Worm (Caenorhabditis elegans) whole organism, late embryonic: ENCODE data around the gene lsm-7.

ENCODE experiments used
- C08G9.2 ChIP-seq: sonication (generic microtip); optimal IDR thresholded peaks from 2 replicates; lab custom pipeline; 2016; ENCODE audit warnings: mild to moderate bottlenecking, missing genetic modification characterization, moderate library complexity, missing compliant biosample characterization
- F13H6.1 ChIP-seq: sonication (generic microtip); optimal IDR thresholded peaks from 2 replicates; lab custom pipeline; 2016; ENCODE audit warnings: missing genetic modification characterization, missing compliant biosample characterization
- ahr-1 ChIP-seq: sonication (generic microtip); optimal IDR thresholded peaks from 2 replicates; lab custom pipeline; 2016; ENCODE audit warnings: missing genetic modification characterization, missing compliant biosample characterization
- ama-1 ChIP-seq: fragments of 150-350 bp; optimal IDR thresholded peaks from 2 replicates; lab custom pipeline; 2014
- ceh-18 ChIP-seq: sonication (generic microtip); optimal IDR thresholded peaks from 2 replicates; lab custom pipeline; 2016; ENCODE audit warnings: missing genetic modification characterization, missing compliant biosample characterization
- ceh-19 ChIP-seq: fragments of 200-800 bp; sonication (Bioruptor generic); optimal IDR thresholded peaks from 2 replicates; lab custom pipeline; 2018; ENCODE audit warnings: mild to moderate bottlenecking, missing genetic modification characterization, missing compliant biosample characterization
- ceh-24 ChIP-seq: sonication (generic microtip); optimal IDR thresholded peaks from 2 replicates; lab custom pipeline; 2016; ENCODE audit warnings: mild to moderate bottlenecking, missing genetic modification characterization, missing compliant biosample characterization
- ceh-30 ChIP-seq: fragments of 150-350 bp; optimal IDR thresholded peaks from 2 replicates; lab custom pipeline; 2014; ENCODE audit warnings: missing biosample characterization, missing genetic modification characterization
- ceh-31 ChIP-seq: sonication (generic microtip); optimal IDR thresholded peaks from 2 replicates; lab custom pipeline; 2016; ENCODE audit warnings: missing genetic modification characterization, missing compliant biosample characterization
- ceh-45 ChIP-seq: fragments of 200-800 bp; sonication (Bioruptor generic); IDR thresholded peaks from 2 replicates; pipeline ENCODE4 v1.3.6; 2022; ENCODE audit warnings: missing genetic modification reagents, missing genetic modification characterization, missing compliant biosample characterization
- ceh-48 ChIP-seq: sonication (generic microtip); optimal IDR thresholded peaks from 2 replicates; lab custom pipeline; 2016; ENCODE audit warnings: missing genetic modification characterization, inconsistent platforms, missing compliant biosample characterization
- ceh-9 ChIP-seq: sonication (generic microtip); optimal IDR thresholded peaks from 2 replicates; lab custom pipeline; 2016; ENCODE audit warnings: mild to moderate bottlenecking, missing genetic modification characterization, inconsistent platforms, missing compliant biosample characterization
- dve-1 ChIP-seq: sonication (generic microtip); optimal IDR thresholded peaks from 2 replicates; lab custom pipeline; 2017; ENCODE audit warnings: antibody characterized with exemption, mild to moderate bottlenecking, missing genetic modification characterization, missing compliant biosample characterization
- elt-2 ChIP-seq: sonication (generic microtip); optimal IDR thresholded peaks from 2 replicates; lab custom pipeline; 2016; ENCODE audit warnings: missing genetic modification reagents, missing genetic modification characterization, missing compliant biosample characterization
- fax-1 ChIP-seq: sonication (generic microtip); optimal IDR thresholded peaks from 2 replicates; lab custom pipeline; 2016; ENCODE audit warnings: missing genotype, missing genetic modification characterization, missing compliant biosample characterization
- hlh-13 ChIP-seq: fragments of 200-800 bp; sonication (Bioruptor generic); optimal IDR thresholded peaks from 2 replicates; lab custom pipeline; 2018; ENCODE audit warnings: mild to moderate bottlenecking, missing genetic modification characterization, missing compliant biosample characterization
- hlh-15 ChIP-seq: sonication (generic microtip); optimal IDR thresholded peaks from 2 replicates; lab custom pipeline; 2016; ENCODE audit warnings: missing genetic modification characterization, missing compliant biosample characterization
- lim-6 ChIP-seq: sonication (generic microtip); optimal IDR thresholded peaks from 2 replicates; lab custom pipeline; 2016; ENCODE audit warnings: missing genetic modification characterization, missing compliant biosample characterization
- lin-11 ChIP-seq: fragments of 200-800 bp; sonication (Bioruptor generic); optimal IDR thresholded peaks from 2 replicates; lab custom pipeline; 2018; ENCODE audit warnings: mild to moderate bottlenecking, missing genetic modification characterization, missing compliant biosample characterization
- nhr-232 ChIP-seq: sonication (generic microtip); optimal IDR thresholded peaks from 2 replicates; lab custom pipeline; 2016; ENCODE audit warnings: missing genetic modification characterization, missing compliant biosample characterization
- npax-4 ChIP-seq: sonication (generic microtip); optimal IDR thresholded peaks from 2 replicates; lab custom pipeline; 2016; ENCODE audit warnings: missing genetic modification characterization, missing compliant biosample characterization
- pat-9 ChIP-seq: fragments of 200-800 bp; sonication (Bioruptor generic); optimal IDR thresholded peaks from 2 replicates; lab custom pipeline; 2018; ENCODE audit warnings: mild to moderate bottlenecking, missing genetic modification characterization, moderate library complexity, missing compliant biosample characterization
- rnt-1 ChIP-seq: sonication (generic microtip); optimal IDR thresholded peaks from 2 replicates; lab custom pipeline; 2016; ENCODE audit warnings: missing genetic modification characterization, missing compliant biosample characterization
- sdc-2 ChIP-seq: sonication (generic microtip); optimal IDR thresholded peaks from 2 replicates; lab custom pipeline; 2016; ENCODE audit warnings: missing genotype, missing genetic modification characterization, missing compliant biosample characterization
- sox-2 ChIP-seq: fragments of 200-800 bp; sonication (Bioruptor generic); IDR thresholded peaks from 2 replicates; pipeline ENCODE4 v1.3.6; 2022; ENCODE audit warnings: missing genetic modification reagents, missing genetic modification characterization, missing compliant biosample characterization
- sox-4 ChIP-seq: sonication (generic microtip); optimal IDR thresholded peaks from 2 replicates; lab custom pipeline; 2017; ENCODE audit warnings: mild to moderate bottlenecking, missing genetic modification characterization, inconsistent platforms, missing compliant biosample characterization
- syd-9 ChIP-seq: sonication (generic microtip); optimal IDR thresholded peaks from 2 replicates; lab custom pipeline; 2016; ENCODE audit warnings: mild to moderate bottlenecking, missing genetic modification characterization, moderate library complexity, missing compliant biosample characterization
- ttx-3 ChIP-seq: sonication (generic microtip); optimal IDR thresholded peaks from 2 replicates; lab custom pipeline; 2016; ENCODE audit warnings: missing genetic modification reagents, missing genetic modification characterization, missing compliant biosample characterization
- unc-42 ChIP-seq: sonication (generic microtip); optimal IDR thresholded peaks from 2 replicates; lab custom pipeline; 2016; ENCODE audit warnings: missing genotype, missing genetic modification characterization, missing compliant biosample characterization
- unc-55 ChIP-seq: sonication (generic microtip); optimal IDR thresholded peaks from 2 replicates; lab custom pipeline; 2017; ENCODE audit warnings: missing biosample characterization, missing genetic modification reagents, missing genetic modification characterization
- unc-86 ChIP-seq: sonication (generic microtip); optimal IDR thresholded peaks from 2 replicates; lab custom pipeline; 2016; ENCODE audit warnings: missing genetic modification characterization, missing compliant biosample characterization
- ztf-16 ChIP-seq: sonication (generic microtip); optimal IDR thresholded peaks from 2 replicates; lab custom pipeline; 2017; ENCODE audit warnings: missing genetic modification characterization, missing compliant biosample characterization

Gene lsm-7

ce11 chrIV:10970333-10970732, 37.0 kb downstream of the lsm-7 start:
- TF ChIP-seq elt-2 (peak; percentile 82), pat-9 (tag; lab: Kevin White, UChicago) (no peak)

- TF ChIP-seq ceh-9 (tag; lab: Kevin White, UChicago) (no peak), hlh-13 (GFP tag; lab: Kevin White, UChicago) (no peak)
- TF ChIP-seq, all 69 proteins: peak for 0
These were observed 37.5 kb downstream of the lsm-7 start for ce11 chrIV:10970767-10971166.

DNA sequence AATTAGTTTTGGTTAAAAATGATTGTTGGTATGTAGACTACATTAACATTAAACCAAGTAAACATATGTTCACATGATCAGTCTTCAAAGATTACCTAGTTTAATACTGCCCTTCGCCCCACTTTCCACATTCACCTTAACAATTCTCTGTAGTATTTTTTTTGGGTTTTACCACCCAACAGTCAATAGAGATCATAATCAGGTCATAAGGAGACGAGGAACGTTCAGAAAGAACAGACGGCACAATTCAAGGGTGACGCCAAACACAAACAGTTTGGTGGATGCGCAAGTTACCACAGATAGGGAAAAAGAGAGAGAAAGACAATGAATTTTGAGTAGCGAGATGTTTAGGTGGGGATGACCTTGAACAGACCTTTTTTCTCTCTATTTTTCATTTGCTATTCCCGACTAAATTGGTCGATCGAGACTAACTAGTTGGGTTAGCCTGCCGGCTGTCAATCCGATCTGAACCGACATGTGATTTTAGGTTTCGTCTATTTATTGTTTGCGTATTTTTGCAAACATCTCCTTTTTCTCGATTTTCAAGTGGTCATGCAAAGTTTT, 38.4 kb downstream of the lsm-7 start:
- no peak for TF ChIP-seq ceh-48
- no peak for TF ChIP-seq ztf-16
- no peak for TF ChIP-seq fax-1 (tag; lab: Kevin White, UChicago)
- no peak for TF ChIP-seq npax-4 (tag; lab: Kevin White, UChicago)
- TF ChIP-seq ttx-3 (tag; lab: Kevin White, UChicago), result no peak
- no peak for TF ChIP-seq hlh-15
- no peak for TF ChIP-seq lin-11
- TF ChIP-seq dve-1 (tag; lab: Kevin White, UChicago), result no peak
- no peak for TF ChIP-seq unc-42 (tag; lab: Kevin White, UChicago)
- no peak for TF ChIP-seq hlh-13 (GFP tag; lab: Kevin White, UChicago)
- TF ChIP-seq ama-1, result no peak
- TF ChIP-seq syd-9 (tag; lab: Kevin White, UChicago), result no peak
- TF ChIP-seq lim-6 (tag; lab: Kevin White, UChicago), result no peak
- TF ChIP-seq ceh-45, result no peak
- no peak for TF ChIP-seq sdc-2 (tag; lab: Kevin White, UChicago)
- TF ChIP-seq sox-2 (GFP tag; lab: Robert Waterston, UW), result no peak
- no peak for TF ChIP-seq nhr-232 (tag; lab: Kevin White, UChicago)
- TF ChIP-seq F13H6.1, result no peak
- TF ChIP-seq unc-55, result no peak

ce11 chrIV:10975968-10976367, 42.7 kb downstream of the lsm-7 start:
- TF ChIP-seq elt-2 (peak; percentile 72), lin-11 (no peak), ceh-30 (tag; lab: Kevin White, UChicago) (no peak), ceh-31 (tag; lab: Kevin White, UChicago) (no peak)
- TF ChIP-seq, all 69 proteins: peak for 1

DNA sequence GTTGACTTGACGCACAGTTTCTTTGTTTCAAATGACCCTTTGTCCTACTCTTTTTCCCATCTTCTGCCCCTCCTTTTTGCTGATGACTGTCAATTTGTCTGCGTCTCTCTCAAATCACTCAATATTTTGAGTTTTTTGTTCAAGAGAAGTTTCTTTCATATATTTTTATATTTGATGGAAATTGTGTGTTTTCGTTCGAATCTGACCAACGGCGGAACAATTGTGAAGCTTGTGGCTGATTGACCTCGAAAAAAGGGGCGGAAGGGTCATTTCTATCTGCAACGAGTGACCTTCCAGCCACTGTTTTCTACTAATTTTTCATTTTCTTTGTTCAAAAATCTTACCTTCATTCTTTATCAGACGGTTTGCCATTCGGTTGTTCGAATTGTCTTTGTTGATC, 45.3 kb downstream of the lsm-7 start:
- no peak for TF ChIP-seq sox-4
- no peak for TF ChIP-seq ceh-30 (tag; lab: Kevin White, UChicago)
- no peak for TF ChIP-seq ceh-19 (GFP tag; lab: Kevin White, UChicago)
- no peak for TF ChIP-seq unc-86
- TF ChIP-seq ttx-3 (tag; lab: Kevin White, UChicago), result no peak
- no peak for TF ChIP-seq ahr-1 (tag; lab: Kevin White, UChicago)
- no peak for TF ChIP-seq dve-1 (tag; lab: Kevin White, UChicago)
- TF ChIP-seq lim-6 (tag; lab: Kevin White, UChicago), result no peak
- no peak for TF ChIP-seq rnt-1 (tag; lab: Kevin White, UChicago)
- TF ChIP-seq sdc-2 (tag; lab: Kevin White, UChicago), result no peak
- no peak for TF ChIP-seq C08G9.2 (tag; lab: Kevin White, UChicago)

ce11 chrIV:10979689-10980088, 46.4 kb downstream of the lsm-7 start:
- peak; percentile 49 for TF ChIP-seq ceh-18 (tag; lab: Kevin White, UChicago)
- TF ChIP-seq ceh-24 (tag; lab: Kevin White, UChicago), result no peak
